Fruit fly (Drosophila melanogaster) whole organism, embryonic: Measurements from ENCODE around the gene CG13081.

Source experiments
- Abd-B ChIP-seq: fragments of 200-800 bp; sonication (Bioruptor generic); optimal IDR thresholded peaks from 2 replicates; lab custom pipeline; 2018; ENCODE audit warnings: missing biosample characterization, mild to moderate bottlenecking, missing genetic modification characterization, moderate library complexity
- Adf1 ChIP-seq: fragments of 200-800 bp; sonication (Bioruptor generic); IDR thresholded peaks from 2 replicates; pipeline ENCODE4 v1.3.6; 2022; ENCODE audit warnings: missing biosample characterization, missing genetic modification characterization
- CG10267 ChIP-seq: fragments of 200-800 bp; sonication (Bioruptor generic); optimal IDR thresholded peaks from 2 replicates; lab custom pipeline; 2018; ENCODE audit warnings: missing biosample characterization, mild to moderate bottlenecking, missing genetic modification characterization, moderate library complexity
- CG11696 ChIP-seq: fragments of 200-800 bp; sonication (Bioruptor generic); IDR thresholded peaks from 2 replicates; pipeline ENCODE4 v1.3.6; 2022; ENCODE audit warnings: missing biosample characterization, missing genetic modification characterization
- CG13287 ChIP-seq: fragments of 200-800 bp; sonication (Bioruptor generic); IDR thresholded peaks from 2 replicates; pipeline ENCODE4 v1.3.6; 2022; ENCODE audit warnings: missing biosample characterization, missing genetic modification characterization; ENCODE audit not compliant: partially characterized antibody
- CG14441 ChIP-seq: fragments of 200-800 bp; sonication (Bioruptor generic); IDR thresholded peaks from 2 replicates; pipeline ENCODE4 v1.3.6; 2022; ENCODE audit warnings: missing biosample characterization, missing genetic modification characterization
- CG14710 ChIP-seq: fragments of 200-800 bp; sonication (Bioruptor generic); optimal IDR thresholded peaks from 3 replicates; lab custom pipeline; 2019; ENCODE audit warnings: missing biosample characterization, mild to moderate bottlenecking, missing genetic modification characterization, moderate library complexity
- CG14860 ChIP-seq: fragments of 200-800 bp; sonication (Bioruptor generic); IDR thresholded peaks from 3 replicates; pipeline ENCODE4 v1.3.6; 2022; ENCODE audit warnings: missing biosample characterization, missing genetic modification characterization; ENCODE audit not compliant: partially characterized antibody
- CG1529 ChIP-seq: fragments of 200-800 bp; sonication (Bioruptor generic); optimal IDR thresholded peaks from 3 replicates; lab custom pipeline; 2018; ENCODE audit warnings: missing biosample characterization, missing genetic modification characterization
- CG16813 ChIP-seq: fragments of 200-800 bp; sonication (Bioruptor generic); IDR thresholded peaks from 3 replicates; pipeline ENCODE4 v1.3.6; 2022; ENCODE audit warnings: missing biosample characterization, missing genetic modification characterization; ENCODE audit not compliant: partially characterized antibody
- CG17186 ChIP-seq: fragments of 200-800 bp; sonication (Bioruptor generic); optimal IDR thresholded peaks from 3 replicates; lab custom pipeline; 2017; ENCODE audit warnings: missing biosample characterization, missing genetic modification reagents, missing genetic modification characterization
- CG17385 ChIP-seq: fragments of 200-800 bp; sonication (Bioruptor generic); optimal IDR thresholded peaks from 3 replicates; lab custom pipeline; 2018; ENCODE audit warnings: missing biosample characterization, mild to moderate bottlenecking, missing genetic modification characterization
- CG18476 ChIP-seq: fragments of 200-800 bp; sonication (Bioruptor generic); optimal IDR thresholded peaks from 2 replicates; lab custom pipeline; 2016; ENCODE audit warnings: missing biosample characterization, mild to moderate bottlenecking, missing genetic modification characterization
- CG2116 ChIP-seq: fragments of 200-800 bp; sonication (Bioruptor generic); optimal IDR thresholded peaks from 3 replicates; lab custom pipeline; 2018; ENCODE audit warnings: missing biosample characterization, mild to moderate bottlenecking, missing genetic modification characterization
- CG2889 ChIP-seq: fragments of 200-800 bp; sonication (Bioruptor generic); IDR thresholded peaks from 3 replicates; pipeline ENCODE4 v1.3.6; 2022; ENCODE audit warnings: missing biosample characterization, missing genetic modification characterization
- CG30020 ChIP-seq: fragments of 200-800 bp; optimal IDR thresholded peaks from 2 replicates; lab custom pipeline; 2019; ENCODE audit warnings: missing biosample characterization, mild to moderate bottlenecking, missing genetic modification characterization, moderate library complexity
- CG34224 ChIP-seq: fragments of 200-800 bp; sonication (Bioruptor generic); IDR thresholded peaks from 3 replicates; pipeline ENCODE4 v1.3.6; 2022; ENCODE audit warnings: missing biosample characterization, missing genetic modification characterization; ENCODE audit not compliant: partially characterized antibody
- CG3847 ChIP-seq: fragments of 200-800 bp; sonication (Bioruptor generic); IDR thresholded peaks from 2 replicates; pipeline ENCODE4 v1.3.6; 2022; ENCODE audit warnings: missing biosample characterization, missing genetic modification characterization
- CG4360 ChIP-seq: fragments of 200-800 bp; sonication (Bioruptor generic); IDR thresholded peaks from 2 replicates; pipeline ENCODE4 v1.3.6; 2022; ENCODE audit warnings: missing biosample characterization, missing genetic modification characterization
- CG6272 ChIP-seq: fragments of 200-800 bp; sonication (Bioruptor generic); IDR thresholded peaks from 2 replicates; pipeline ENCODE4 v1.3.6; 2022; ENCODE audit warnings: missing biosample characterization, missing genetic modification characterization
- CG6791 ChIP-seq: fragments of 200-800 bp; sonication (Bioruptor generic); IDR thresholded peaks from 3 replicates; pipeline ENCODE4 v1.3.6; 2022; ENCODE audit warnings: missing biosample characterization, missing genetic modification characterization; ENCODE audit not compliant: partially characterized antibody
- CG8281 ChIP-seq: fragments of 200-800 bp; sonication (Bioruptor generic); optimal IDR thresholded peaks from 2 replicates; lab custom pipeline; 2018; ENCODE audit warnings: missing biosample characterization, mild to moderate bottlenecking, missing genetic modification characterization, moderate library complexity
- CG8388 ChIP-seq: fragments of 200-800 bp; sonication (Bioruptor generic); optimal IDR thresholded peaks from 2 replicates; lab custom pipeline; 2019; ENCODE audit warnings: missing biosample characterization, mild to moderate bottlenecking, missing genetic modification characterization, moderate library complexity
- CG9797 ChIP-seq: fragments of 200-800 bp; sonication (Bioruptor generic); optimal IDR thresholded peaks from 3 replicates; lab custom pipeline; 2018; ENCODE audit warnings: missing biosample characterization, mild to moderate bottlenecking, missing genetic modification characterization
- Dip3 ChIP-seq: fragments of 200-800 bp; sonication (Bioruptor generic); optimal IDR thresholded peaks from 3 replicates; lab custom pipeline; 2016; ENCODE audit warnings: missing biosample characterization, missing genetic modification characterization
- E2f2 ChIP-seq: fragments of 200-800 bp; sonication (Bioruptor generic); IDR thresholded peaks from 2 replicates; pipeline ENCODE4 v1.3.6; 2022; ENCODE audit warnings: missing biosample characterization, missing genetic modification characterization
- Ets97D ChIP-seq: fragments of 200-800 bp; sonication (Bioruptor generic); optimal IDR thresholded peaks from 3 replicates; lab custom pipeline; 2016; ENCODE audit warnings: missing biosample characterization, missing genetic modification characterization
- HmgZ ChIP-seq: fragments of 200-800 bp; sonication (Bioruptor generic); optimal IDR thresholded peaks from 2 replicates; lab custom pipeline; 2018; ENCODE audit warnings: missing biosample characterization, mild to moderate bottlenecking, missing genetic modification characterization
- MBD-R2 ChIP-seq: fragments of 200-800 bp; sonication (Bioruptor generic); IDR thresholded peaks from 2 replicates; pipeline ENCODE4 v1.3.6; 2022; ENCODE audit warnings: missing biosample characterization, missing genetic modification characterization
- Opbp ChIP-seq: fragments of 200-800 bp; sonication (Bioruptor generic); IDR thresholded peaks from 3 replicates; pipeline ENCODE4 v1.3.6; 2022; ENCODE audit warnings: missing biosample characterization, missing genetic modification characterization; ENCODE audit not compliant: partially characterized antibody
- Sin3A ChIP-seq: fragments of >200 bp; optimal IDR thresholded peaks from 2 replicates; lab custom pipeline; 2018
- Sry-δ ChIP-seq: fragments of 200-800 bp; sonication (Bioruptor generic); optimal IDR thresholded peaks from 2 replicates; lab custom pipeline; 2016; ENCODE audit warnings: missing biosample characterization, missing genetic modification characterization
- amos ChIP-seq: fragments of 200-800 bp; sonication (Bioruptor generic); IDR thresholded peaks from 2 replicates; pipeline ENCODE4 v1.3.6; 2022; ENCODE audit warnings: missing biosample characterization, missing genetic modification characterization; ENCODE audit not compliant: partially characterized antibody
- bbx ChIP-seq: fragments of 200-800 bp; sonication (Bioruptor generic); IDR thresholded peaks from 2 replicates; pipeline ENCODE4 v1.3.6; 2022; ENCODE audit warnings: missing biosample characterization, missing genetic modification characterization; ENCODE audit not compliant: partially characterized antibody
- chinmo ChIP-seq: fragments of 200-800 bp; sonication (Bioruptor generic); IDR thresholded peaks from 4 replicates; pipeline ENCODE4 v1.3.6; 2022; ENCODE audit warnings: missing biosample characterization, missing genetic modification characterization; ENCODE audit not compliant: partially characterized antibody
- emc ChIP-seq: fragments of 200-800 bp; sonication (Bioruptor generic); optimal IDR thresholded peaks from 2 replicates; lab custom pipeline; 2016; ENCODE audit warnings: missing biosample characterization, missing genetic modification characterization
- lov ChIP-seq, 2 experiments: fragments of 200-800 bp in 1 of 2; fragments of >200 bp in 1 of 2; sonication (Bioruptor generic) in 1 of 2; IDR thresholded peaks in 1 of 2; optimal IDR thresholded peaks in 1 of 2; 2 replicates in 1 of 2; 3 replicates in 1 of 2; pipeline versions ENCODE4 v1.3.6 to Lab custom; 2017 to 2022; ENCODE audit warnings: missing biosample characterization in 1 of 2, missing genetic modification characterization in 1 of 2
- luna ChIP-seq: fragments of 200-800 bp; sonication (Bioruptor generic); optimal IDR thresholded peaks from 2 replicates; lab custom pipeline; 2016; ENCODE audit warnings: missing biosample characterization, missing genetic modification characterization
- mld ChIP-seq: fragments of 200-800 bp; sonication (Bioruptor generic); IDR thresholded peaks from 3 replicates; pipeline ENCODE4 v1.3.6; 2022; ENCODE audit warnings: missing biosample characterization, missing genetic modification characterization; ENCODE audit not compliant: partially characterized antibody
- oc ChIP-seq: fragments of 200-800 bp; sonication (Bioruptor generic); optimal IDR thresholded peaks from 2 replicates; lab custom pipeline; 2018; ENCODE audit warnings: missing biosample characterization, mild to moderate bottlenecking, missing genetic modification characterization, moderate library complexity
- phol ChIP-seq: fragments of 200-800 bp; sonication (Bioruptor generic); optimal IDR thresholded peaks from 3 replicates; lab custom pipeline; 2018; ENCODE audit warnings: missing biosample characterization, mild to moderate bottlenecking, missing genetic modification characterization, moderate library complexity
- pzg ChIP-seq: fragments of 200-800 bp; sonication (Bioruptor generic); optimal IDR thresholded peaks from 3 replicates; lab custom pipeline; 2018; ENCODE audit warnings: missing biosample characterization, mild to moderate bottlenecking, missing genetic modification characterization, moderate library complexity
- stwl ChIP-seq: fragments of 200-800 bp; sonication (Bioruptor generic); optimal IDR thresholded peaks from 3 replicates; lab custom pipeline; 2018; ENCODE audit warnings: missing biosample characterization, mild to moderate bottlenecking, missing genetic modification characterization, moderate library complexity
- trem ChIP-seq: fragments of 200-800 bp; optimal IDR thresholded peaks from 3 replicates; lab custom pipeline; 2019; ENCODE audit warnings: missing biosample characterization, mild to moderate bottlenecking, missing genetic modification characterization, moderate library complexity
- vnd ChIP-seq: fragments of 200-800 bp; sonication (Bioruptor generic); IDR thresholded peaks from 3 replicates; pipeline ENCODE4 v1.3.6; 2022; ENCODE audit warnings: missing biosample characterization, missing genetic modification characterization; ENCODE audit not compliant: partially characterized antibody

CG13081 gene

DNA sequence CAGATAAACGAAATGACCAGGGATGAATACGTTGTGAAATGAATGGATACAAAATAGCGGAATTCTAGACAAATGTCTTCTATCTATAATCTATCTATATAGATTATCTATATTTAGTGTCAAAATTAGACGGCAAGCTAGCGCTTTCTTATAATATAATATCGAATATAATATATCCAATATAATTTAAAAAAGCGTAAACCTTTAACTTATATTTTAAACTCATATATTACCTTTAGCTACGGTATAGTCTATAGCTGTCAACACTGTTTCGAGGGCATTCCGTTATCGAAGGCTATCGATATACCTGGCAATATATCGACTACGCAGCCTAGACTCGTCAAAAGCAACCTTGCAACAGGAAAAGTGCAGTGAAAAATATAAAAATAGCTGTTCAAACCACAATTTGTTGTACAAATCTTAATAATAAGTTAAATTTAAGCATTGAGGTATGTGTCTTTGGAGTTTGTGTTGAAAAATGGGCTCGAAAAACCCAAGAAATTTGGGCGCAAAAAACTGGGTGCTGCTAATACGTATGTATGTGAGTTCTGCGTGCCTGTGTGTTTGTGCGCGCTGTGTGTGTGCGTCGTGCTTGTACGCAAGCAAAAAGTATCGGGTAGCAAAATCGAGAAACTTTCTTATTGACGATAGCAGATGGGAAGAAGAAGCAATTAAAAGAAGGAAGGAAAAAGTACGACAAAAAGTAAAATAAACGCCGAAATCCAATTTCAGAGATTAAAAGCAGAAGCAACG, 47.3 kb upstream of the CG13081 start, which contains the start of the genes swm and Ctu2 (continued):
- TF ChIP-seq emc (GFP tag; lab: Kevin White, UChicago) (no peak), Abd-B (GFP tag; lab: Kevin White, UChicago) (peak; percentile 67), Opbp (GFP tag; lab: Robert Waterston, UW) (peak; percentile 34; the same call in 2 of the 3 replicates), luna (GFP tag; lab: Kevin White, UChicago) (no peak), oc (tag; lab: Kevin White, UChicago) (peak; percentile 37)

dm6 chr2L:19497983-19498382, 42.4 kb upstream of the CG13081 start, which contains the start of gene Top3alpha:
Top3alpha (plus strand) TSS chr2L:19498168.
- TF ChIP-seq CG13287 = peak; percentile 84
- peak; percentile 48 for TF ChIP-seq vnd (GFP tag; lab: Robert Waterston, UW)
- TF ChIP-seq CG14860 = peak; percentile 57; the same call in 1 of the 3 replicates
- no peak for TF ChIP-seq CG14441 (GFP tag; lab: Robert Waterston, UW)
- peak; percentile 24 for TF ChIP-seq phol
- TF ChIP-seq CG8388 = no peak
- TF ChIP-seq CG10267 (tag; lab: Kevin White, UChicago) = peak; percentile 21
- peak; percentile 67; the same call in 1 of the 2 replicates for TF ChIP-seq amos (GFP tag; lab: Robert Waterston, UW)
- peak; percentile 64 for TF ChIP-seq CG16813 (GFP tag; lab: Robert Waterston, UW)
- peak; percentile 36 for TF ChIP-seq Ets97D (GFP tag; lab: Kevin White, UChicago)
- peak; percentile 78; the same call in 1 of the 2 replicates for TF ChIP-seq bbx (GFP tag; lab: Robert Waterston, UW)
- no peak for TF ChIP-seq lov (optimal IDR thresholded peaks at IDR 0.05; lab: Kevin White, UChicago)
- TF ChIP-seq lov (GFP tag; IDR thresholded peaks at IDR 0.05; lab: Robert Waterston, UW) = no peak
- TF ChIP-seq CG4360 (GFP tag; lab: Robert Waterston, UW) = no peak
- peak; percentile 79 for TF ChIP-seq CG9797 (GFP tag; lab: Kevin White, UChicago)
- peak; percentile 80 for TF ChIP-seq CG34224 (GFP tag; lab: Robert Waterston, UW)
- peak; percentile 48 for TF ChIP-seq Sin3A (lab: Kevin White, UChicago)
- TF ChIP-seq CG6272 (GFP tag; lab: Robert Waterston, UW) = no peak
- no peak for TF ChIP-seq CG30020 (tag; lab: Kevin White, UChicago)
- TF ChIP-seq CG8281 (tag; lab: Kevin White, UChicago) = no peak
- TF ChIP-seq Dip3 = no peak
- TF ChIP-seq CG6791 (GFP tag; lab: Robert Waterston, UW) = peak; percentile 68
- TF ChIP-seq CG17385 (GFP tag; lab: Kevin White, UChicago) = peak; percentile 97
- peak; percentile 74 for TF ChIP-seq trem (tag; lab: Kevin White, UChicago)
- peak; percentile 71; the same call in 1 of the 2 replicates for TF ChIP-seq MBD-R2 (GFP tag; lab: Robert Waterston, UW)
- peak; percentile 72 for TF ChIP-seq CG17186 (GFP tag; lab: Kevin White, UChicago)
- peak; percentile 49 for TF ChIP-seq HmgZ
- TF ChIP-seq mld (GFP tag; lab: Robert Waterston, UW) = 0 out of 3 replicates have a peak, but pooled peaks have one; percentile 27
- peak; percentile 83 for TF ChIP-seq pzg
- TF ChIP-seq CG11696 = no peak
- no peak for TF ChIP-seq CG18476 (GFP tag; lab: Kevin White, UChicago)
- TF ChIP-seq CG2889 (GFP tag; lab: Robert Waterston, UW) = no peak
- TF ChIP-seq E2f2 (GFP tag; lab: Robert Waterston, UW) = peak; percentile 99
- TF ChIP-seq stwl (tag; lab: Kevin White, UChicago) = peak; percentile 49
- peak; percentile 32; the same call in 1 of the 2 replicates for TF ChIP-seq Adf1 (GFP tag; lab: Robert Waterston, UW)
- peak; percentile 35; the same call in 1 of the 2 replicates for TF ChIP-seq CG3847 (GFP tag; lab: Robert Waterston, UW)
- TF ChIP-seq chinmo (GFP tag; lab: Robert Waterston, UW) = 0 out of 4 replicates have a peak, but pooled peaks have one; percentile 10
- peak; percentile 90 for TF ChIP-seq CG2116 (GFP tag; lab: Kevin White, UChicago)
- peak; percentile 66 for TF ChIP-seq Sry-δ (GFP tag; lab: Kevin White, UChicago)
- TF ChIP-seq CG1529 (GFP tag; lab: Kevin White, UChicago) = no peak
- peak; percentile 52 for TF ChIP-seq CG14710 (tag; lab: Kevin White, UChicago)
